Worm (Caenorhabditis elegans) whole organism, midembryonic: ENCODE measurements around the gene ZK1127.13.

Experiments used
- T22C8.4 ChIP-seq: fragments of 200-800 bp; sonication (Bioruptor generic); IDR thresholded peaks from 2 replicates; pipeline ENCODE4 v1.3.6; 2022; ENCODE audit warnings: missing genetic modification characterization, missing compliant biosample characterization
- cog-1 ChIP-seq: sonication (generic microtip); optimal IDR thresholded peaks from 2 replicates; lab custom pipeline; 2016; ENCODE audit warnings: missing genetic modification characterization, missing compliant biosample characterization
- flt-1 ChIP-seq: fragments of 200-800 bp; sonication (Bioruptor generic); IDR thresholded peaks from 2 replicates; pipeline ENCODE4 v1.3.6; 2022; ENCODE audit warnings: missing genetic modification characterization, missing compliant biosample characterization
- klf-2 ChIP-seq: fragments of 200-800 bp; sonication (Bioruptor generic); conservative IDR thresholded peaks from 2 replicates; pipeline ENCODE4 v1.3.6; 2022; ENCODE audit warnings: missing genetic modification reagents, missing genetic modification characterization, missing compliant biosample characterization
- med-1 ChIP-seq: sonication (generic microtip); optimal IDR thresholded peaks from 2 replicates; lab custom pipeline; 2017; ENCODE audit warnings: missing genetic modification characterization, mild to moderate bottlenecking, missing compliant biosample characterization, antibody characterized with exemption, missing genetic modification reagents; ENCODE audit not compliant: insufficient read depth
- ref-1 ChIP-seq: fragments of 200-800 bp; sonication (Bioruptor generic); conservative IDR thresholded peaks from 2 replicates; pipeline ENCODE4 v1.3.6; 2022; ENCODE audit warnings: missing genetic modification reagents, missing genetic modification characterization, missing compliant biosample characterization
- tab-1 ChIP-seq: fragments of 200-800 bp; sonication (Bioruptor generic); IDR thresholded peaks from 2 replicates; pipeline ENCODE4 v1.3.6; 2022; ENCODE audit warnings: missing genetic modification characterization, missing compliant biosample characterization
- ztf-23 ChIP-seq: fragments of 200-800 bp; sonication (Bioruptor generic); IDR thresholded peaks from 2 replicates; pipeline ENCODE4 v1.3.6; 2022; ENCODE audit warnings: missing genetic modification reagents, missing genetic modification characterization, missing compliant biosample characterization
- ztf-29 ChIP-seq: fragments of 200-800 bp; sonication (Bioruptor generic); IDR thresholded peaks from 2 replicates; pipeline ENCODE4 v1.3.6; 2022; ENCODE audit warnings: missing genetic modification reagents, missing genetic modification characterization, missing compliant biosample characterization

DNA sequence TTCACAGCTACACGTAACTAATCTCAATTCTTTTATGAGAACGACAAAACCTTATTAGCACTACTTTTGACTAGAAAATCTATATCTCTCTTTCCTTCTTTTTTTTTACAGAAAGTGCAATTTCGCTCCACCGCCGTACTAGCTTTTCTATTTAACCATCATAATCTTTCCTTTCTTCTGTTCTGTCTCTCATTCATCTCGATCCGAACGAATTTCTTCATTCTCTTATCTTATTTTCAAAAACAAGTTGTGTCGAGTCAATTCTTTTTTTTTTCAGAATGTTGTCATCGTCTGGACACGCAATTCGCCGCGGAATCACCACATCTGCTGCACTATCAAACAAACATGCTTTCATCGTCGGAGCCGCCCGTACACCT is 20.4 kb downstream of the ZK1127.13 start, which contains the start of gene kat-1:
- TF ChIP-seq T22C8.4: no peak
- TF ChIP-seq klf-2: no peak
- TF ChIP-seq cog-1 (tag; lab: Kevin White, UChicago): no peak
- TF ChIP-seq med-1: no peak
- no peak for TF ChIP-seq tab-1 (GFP tag; lab: Robert Waterston, UW)
- no peak for TF ChIP-seq ztf-29
- TF ChIP-seq ztf-23 (GFP tag; lab: Robert Waterston, UW): no peak
- TF ChIP-seq ref-1 (GFP tag; lab: Robert Waterston, UW): no peak
- no peak for TF ChIP-seq flt-1 (GFP tag; lab: Robert Waterston, UW)
